Fruit fly (Drosophila melanogaster) whole organism, wandering third instar larva: ENCODE data around the gene Vajk1.

Experiments used
- Abd-B ChIP-seq: fragments of >200 bp; optimal IDR thresholded peaks from 2 replicates; lab custom pipeline; 2017; ENCODE audit warnings: missing biosample characterization, missing genetic modification characterization
- CG32264 ChIP-seq: fragments of 200-800 bp; sonication (Bioruptor generic); optimal IDR thresholded peaks from 2 replicates; lab custom pipeline; 2016; ENCODE audit warnings: missing biosample characterization, missing genetic modification characterization
- Dfd ChIP-seq: fragments of >200 bp; optimal IDR thresholded peaks from 2 replicates; lab custom pipeline; 2017; ENCODE audit warnings: missing biosample characterization, missing genetic modification characterization
- Dif ChIP-seq: fragments of 200-275, 200-300 bp; sonication (Bioruptor generic); optimal IDR thresholded peaks from 2 replicates; lab custom pipeline; 2018; ENCODE audit warnings: missing biosample characterization, missing genetic modification characterization; ENCODE audit not compliant: partially characterized antibody
- GATAd ChIP-seq: sonication (Bioruptor generic); optimal IDR thresholded peaks from 2 replicates; lab custom pipeline; 2016; ENCODE audit warnings: missing biosample characterization, missing genetic modification characterization
- HLH106 ChIP-seq: fragments of 200-800 bp; optimal IDR thresholded peaks from 3 replicates; lab custom pipeline; 2019; ENCODE audit warnings: missing biosample characterization, mild to moderate bottlenecking, missing genetic modification characterization, moderate library complexity
- Hnf4 ChIP-seq: fragments of 200-800 bp; sonication (Bioruptor generic); optimal IDR thresholded peaks from 2 replicates; lab custom pipeline; 2016; ENCODE audit warnings: missing biosample characterization, mild to moderate bottlenecking, missing genetic modification characterization
- Hr78 ChIP-seq: fragments of >200 bp; optimal IDR thresholded peaks from 2 replicates; lab custom pipeline; 2017; ENCODE audit warnings: missing biosample characterization, missing genetic modification characterization
- Hr83 ChIP-seq: fragments of 200-300 bp; sonication (Bioruptor generic); optimal IDR thresholded peaks from 2 replicates; lab custom pipeline; 2016; ENCODE audit warnings: missing biosample characterization, mild to moderate bottlenecking, missing genetic modification characterization, moderate library complexity; ENCODE audit not compliant: poor library complexity, severe bottlenecking
- Mio ChIP-seq: sonication (Bioruptor generic); optimal IDR thresholded peaks from 2 replicates; lab custom pipeline; 2016; ENCODE audit warnings: missing biosample characterization, missing genetic modification characterization
- Myc ChIP-seq: fragments of >200 bp; optimal IDR thresholded peaks from 2 replicates; lab custom pipeline; 2017
- N ChIP-seq: fragments of >200 bp; optimal IDR thresholded peaks from 2 replicates; lab custom pipeline; 2018; ENCODE audit warnings: missing biosample characterization, missing external identifiers, missing genetic modification characterization
- OdsH ChIP-seq: fragments of 200-800 bp; sonication (Bioruptor generic); optimal IDR thresholded peaks from 2 replicates; lab custom pipeline; 2016; ENCODE audit warnings: missing biosample characterization, mild to moderate bottlenecking, missing genetic modification characterization
- Rel ChIP-seq, 2 experiments: fragments of 200-800 bp; sonication (Bioruptor generic) in 1 of 2; optimal IDR thresholded peaks; 2 replicates in 1 of 2; 3 replicates in 1 of 2; lab custom pipeline; 2016 to 2019; ENCODE audit warnings: mild to moderate bottlenecking in 2 of 2, missing biosample characterization in 2 of 2, missing genetic modification characterization in 2 of 2, moderate library complexity in 1 of 2
- Sp1 ChIP-seq: fragments of 200-800 bp; sonication (Bioruptor generic); optimal IDR thresholded peaks from 3 replicates; lab custom pipeline; 2019; ENCODE audit warnings: missing biosample characterization, mild to moderate bottlenecking, missing genetic modification characterization, moderate library complexity
- Vsx2 ChIP-seq: fragments of 200-300, 225-300 bp; sonication (Bioruptor generic); optimal IDR thresholded peaks from 2 replicates; lab custom pipeline; 2018; ENCODE audit warnings: missing biosample characterization, missing genetic modification characterization; ENCODE audit not compliant: partially characterized antibody
- br ChIP-seq: fragments of 200-800 bp; sonication (Bioruptor generic); optimal IDR thresholded peaks from 2 replicates; lab custom pipeline; 2016; ENCODE audit warnings: missing biosample characterization, missing genetic modification characterization
- brk ChIP-seq: fragments of 200-800 bp; sonication (Bioruptor generic); optimal IDR thresholded peaks from 2 replicates; lab custom pipeline; 2016; ENCODE audit warnings: missing biosample characterization, mild to moderate bottlenecking, missing genetic modification characterization
- dl ChIP-seq, 2 experiments: fragments of 175-275, 200-275 bp in 1 of 2; fragments of 200-275 bp in 1 of 2; sonication (Bioruptor generic); optimal IDR thresholded peaks; lab custom pipeline; 2018; ENCODE audit warnings: mild to moderate bottlenecking in 2 of 2, missing biosample characterization in 2 of 2, missing genetic modification characterization in 2 of 2, moderate library complexity in 2 of 2; ENCODE audit not compliant: partially characterized antibody in 2 of 2, insufficient read depth in 1 of 2
- dmrt93B ChIP-seq: fragments of 200-800 bp; sonication (Bioruptor generic); optimal IDR thresholded peaks from 2 replicates; lab custom pipeline; 2018; ENCODE audit warnings: missing biosample characterization, mild to moderate bottlenecking, missing genetic modification characterization
- dsf ChIP-seq: sonication (Bioruptor generic); optimal IDR thresholded peaks from 2 replicates; lab custom pipeline; 2016; ENCODE audit warnings: missing biosample characterization, missing genetic modification characterization, borderline replicate concordance
- ey ChIP-seq: fragments of 200-800 bp; sonication (Bioruptor generic); optimal IDR thresholded peaks from 2 replicates; lab custom pipeline; 2016; ENCODE audit warnings: missing biosample characterization, missing genetic modification characterization
- foxo ChIP-seq, 2 experiments: fragments of 200-800 bp; sonication (Bioruptor generic); optimal IDR thresholded peaks; 2 replicates in 1 of 2; 3 replicates in 1 of 2; lab custom pipeline; 2016 to 2017; ENCODE audit warnings: missing biosample characterization in 2 of 2, missing genetic modification characterization in 2 of 2
- fru ChIP-seq: fragments of 200-800 bp; sonication (Bioruptor generic); optimal IDR thresholded peaks from 3 replicates; lab custom pipeline; 2016; ENCODE audit warnings: missing biosample characterization, mild to moderate bottlenecking, missing genetic modification characterization
- h ChIP-seq: fragments of 200-800 bp; sonication (Bioruptor generic); optimal IDR thresholded peaks from 3 replicates; lab custom pipeline; 2016; ENCODE audit warnings: missing biosample characterization, mild to moderate bottlenecking, missing genetic modification characterization
- jim ChIP-seq: fragments of 175-275, 200-325 bp; sonication (Bioruptor generic); optimal IDR thresholded peaks from 2 replicates; lab custom pipeline; 2016; ENCODE audit warnings: missing biosample characterization, mild to moderate bottlenecking, missing genetic modification characterization
- lola ChIP-seq: fragments of >200 bp; optimal IDR thresholded peaks from 2 replicates; lab custom pipeline; 2017; ENCODE audit warnings: missing biosample characterization, missing genetic modification characterization
- pan ChIP-seq: fragments of >200 bp; optimal IDR thresholded peaks from 2 replicates; lab custom pipeline; 2017
- psq ChIP-seq: fragments of 200-800 bp; sonication (Bioruptor generic); optimal IDR thresholded peaks from 3 replicates; lab custom pipeline; 2017; ENCODE audit warnings: missing biosample characterization, mild to moderate bottlenecking, missing genetic modification characterization, moderate library complexity
- sv ChIP-seq: fragments of 200-800 bp; sonication (Bioruptor generic); optimal IDR thresholded peaks from 3 replicates; lab custom pipeline; 2016; ENCODE audit warnings: missing biosample characterization, missing genetic modification characterization
- woc ChIP-seq: sonication (Bioruptor generic); optimal IDR thresholded peaks from 2 replicates; lab custom pipeline; 2016; ENCODE audit warnings: missing biosample characterization, mild to moderate bottlenecking, missing genetic modification characterization

The Vajk1 gene

dm6 chr2L:13925699-13926098 lies 2.3 kb upstream of the Vajk1 start:
- TF ChIP-seq HLH106 (tag; lab: Kevin White, UChicago) (no peak), Myc (no peak), fru (GFP tag; lab: Kevin White, UChicago) (no peak), Vsx2 (no peak), sv (no peak), br (GFP tag; lab: Kevin White, UChicago) (no peak), brk (GFP tag; lab: Kevin White, UChicago) (no peak), Hnf4 (GFP tag; lab: Kevin White, UChicago) (no peak), OdsH (GFP tag; lab: Kevin White, UChicago) (no peak), ey (GFP tag; lab: Kevin White, UChicago) (no peak), dmrt93B (no peak), Sp1 (GFP tag; lab: Kevin White, UChicago) (no peak), pan (lab: Kevin White, UChicago) (no peak), lola (GFP tag; lab: Kevin White, UChicago) (no peak), Dfd (no peak), Rel (GFP tag; optimal IDR thresholded peaks at IDR 0.05; lab: Kevin White, UChicago) (no peak), Rel (tag; optimal IDR thresholded peaks at IDR 0.05; lab: Kevin White, UChicago) (no peak)

DNA sequence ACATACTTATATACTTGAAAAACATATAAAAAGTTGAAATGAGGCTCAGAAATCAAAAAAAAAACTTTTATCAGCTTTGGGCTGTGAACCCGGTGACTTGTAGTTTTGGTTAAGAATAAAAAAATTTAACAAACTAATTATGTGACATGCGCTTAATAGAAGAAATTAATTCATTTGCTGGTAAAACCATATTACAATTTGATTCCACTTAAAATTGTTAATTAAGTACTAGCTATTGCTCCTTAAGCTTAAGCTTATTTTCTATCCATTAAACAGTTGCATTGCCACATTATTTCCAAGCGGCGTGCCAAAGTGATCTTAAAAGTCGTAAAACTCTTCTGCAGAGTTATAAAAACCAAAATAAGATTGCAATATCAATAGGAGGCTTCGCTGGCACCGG lies 631 bp upstream of the Vajk1 start:
- TF ChIP-seq woc (GFP tag; lab: Kevin White, UChicago) (peak; percentile 29), h (no peak), Hr83 (GFP tag; lab: Kevin White, UChicago) (no peak), sv (no peak)
- TF ChIP-seq, all 38 proteins: peak for 1

- TF ChIP-seq Myc (no peak), N (no peak), woc (GFP tag; lab: Kevin White, UChicago) (no peak), Hnf4 (GFP tag; lab: Kevin White, UChicago) (no peak), h (no peak), Hr78 (GFP tag; lab: Kevin White, UChicago) (no peak), foxo (GFP tag; optimal IDR thresholded peaks at IDR 0.05; lab: Kevin White, UChicago) (no peak), br (GFP tag; lab: Kevin White, UChicago) (no peak), ey (GFP tag; lab: Kevin White, UChicago) (no peak)
- TF ChIP-seq, all 38 proteins: peak for 0
Observed at dm6 chr2L:13914425-13914824, 8.9 kb downstream of the Vajk1 start, which contains the start of gene Ance-3. TSS of gene Ance-3 (plus strand) at chr2L:13914725.

dm6 chr2L:13911783-13912182 lies 11.6 kb downstream of the Vajk1 start, which contains the start of gene Acyp:
TSS of gene Acyp (plus strand) at chr2L:13912083.
- no peak for TF ChIP-seq ey (GFP tag; lab: Kevin White, UChicago)
- peak; percentile 27 for TF ChIP-seq Myc
- no peak for TF ChIP-seq dl (GFP tag; optimal IDR thresholded peaks at IDR 0.05; lab: Kevin White, UChicago; ENCODE audit: insufficient read depth in 1 of 2, partially characterized antibody in 2 of 2)
- TF ChIP-seq h = no peak
- no peak for TF ChIP-seq CG32264 (GFP tag; lab: Kevin White, UChicago)

dm6 chr2L:13909033-13909432 lies 14.3 kb downstream of the Vajk1 start, which contains the start of gene Ance-2:
TSS of gene Ance-2 (plus strand) at chr2L:13909333.
- TF ChIP-seq Mio (GFP tag; lab: Kevin White, UChicago) (no peak), dmrt93B (no peak), jim (GFP tag; lab: Kevin White, UChicago) (no peak), Abd-B (no peak), psq (no peak), CG32264 (GFP tag; lab: Kevin White, UChicago) (no peak), pan (lab: Kevin White, UChicago) (no peak), N (no peak), dsf (GFP tag; lab: Kevin White, UChicago) (no peak), sv (no peak), OdsH (GFP tag; lab: Kevin White, UChicago) (no peak), lola (GFP tag; lab: Kevin White, UChicago) (no peak), GATAd (GFP tag; lab: Kevin White, UChicago) (no peak), Dif (GFP tag; lab: Kevin White, UChicago) (no peak), dl (GFP tag; optimal IDR thresholded peaks at IDR 0.05; lab: Kevin White, UChicago; ENCODE audit: insufficient read depth in 1 of 2, partially characterized antibody in 2 of 2) (no peak), Rel (GFP tag; optimal IDR thresholded peaks at IDR 0.05; lab: Kevin White, UChicago) (no peak), Rel (tag; optimal IDR thresholded peaks at IDR 0.05; lab: Kevin White, UChicago) (no peak), Hr83 (GFP tag; lab: Kevin White, UChicago) (no peak), Dfd (no peak)
